Worm (Caenorhabditis elegans): ENCODE results near the gene fbxl-2.

ce11 chrIII:4740820-4741219, 16.2 kb upstream of the fbxl-2 start:
- TF ChIP-seq cog-1 (tag; optimal IDR thresholded peaks at IDR 0.05) (no peak), klf-2 (GFP tag; conservative IDR thresholded peaks at IDR 0.05) (no peak), ref-1 (GFP tag; conservative IDR thresholded peaks at IDR 0.05) (no peak), flt-1 (GFP tag; IDR thresholded peaks at IDR 0.05) (no peak), T22C8.4 (GFP tag; IDR thresholded peaks at IDR 0.05) (no peak), ztf-23 (GFP tag; IDR thresholded peaks at IDR 0.05) (no peak), ztf-29 (GFP tag; IDR thresholded peaks at IDR 0.05) (no peak), med-1 (GFP tag; optimal IDR thresholded peaks at IDR 0.05; ENCODE audit: insufficient read depth) (no peak)
